Worm (Caenorhabditis elegans): ENCODE measurements around the gene clec-143.

DNA sequence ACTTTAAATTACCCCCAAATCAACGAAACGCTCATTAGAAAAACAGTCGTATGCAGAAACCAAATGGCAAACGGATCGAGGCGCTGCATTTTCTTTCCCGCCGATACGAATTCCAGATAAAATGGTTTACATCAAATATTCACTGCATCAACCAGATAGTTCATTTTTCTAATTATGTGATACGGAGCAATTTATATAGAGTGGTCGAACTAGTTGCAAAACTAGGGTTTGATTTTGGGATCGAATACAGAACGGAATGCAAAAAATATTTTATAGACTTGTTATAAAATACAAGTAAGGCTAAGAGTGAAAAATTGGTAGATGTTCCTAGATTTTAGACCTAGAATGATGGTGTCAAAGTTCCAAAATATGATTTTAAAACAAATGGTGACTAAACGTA is 49.8 kb upstream of the clec-143 start:
- TF ChIP-seq him-1 (tag; optimal IDR thresholded peaks at IDR 0.05) (no peak), W03F9.2 (tag; optimal IDR thresholded peaks at IDR 0.05) (no peak), dao-5 (tag; optimal IDR thresholded peaks at IDR 0.05) (no peak)

Data from whole organism, L4/young adult.